Fruit fly (Drosophila melanogaster) whole organism, pupa: ENCODE measurements around the gene Zdhhc8.

ENCODE experiments used
- CG13204 ChIP-seq: fragments of 200-800 bp; sonication (Bioruptor generic); optimal IDR thresholded peaks from 2 replicates; lab custom pipeline; 2018; ENCODE audit warnings: missing biosample characterization, mild to moderate bottlenecking, missing genetic modification characterization, moderate library complexity
- EcR ChIP-seq: fragments of 200-800 bp; sonication (Bioruptor generic); optimal IDR thresholded peaks from 3 replicates; lab custom pipeline; 2019; ENCODE audit warnings: missing biosample characterization, missing genetic modification characterization, mild to moderate bottlenecking, moderate library complexity, missing genetic modification reagents
- gl ChIP-seq: fragments of 200-800 bp; sonication (Bioruptor generic); optimal IDR thresholded peaks from 2 replicates; lab custom pipeline; 2018; ENCODE audit warnings: missing biosample characterization, mild to moderate bottlenecking, missing genetic modification characterization

DNA sequence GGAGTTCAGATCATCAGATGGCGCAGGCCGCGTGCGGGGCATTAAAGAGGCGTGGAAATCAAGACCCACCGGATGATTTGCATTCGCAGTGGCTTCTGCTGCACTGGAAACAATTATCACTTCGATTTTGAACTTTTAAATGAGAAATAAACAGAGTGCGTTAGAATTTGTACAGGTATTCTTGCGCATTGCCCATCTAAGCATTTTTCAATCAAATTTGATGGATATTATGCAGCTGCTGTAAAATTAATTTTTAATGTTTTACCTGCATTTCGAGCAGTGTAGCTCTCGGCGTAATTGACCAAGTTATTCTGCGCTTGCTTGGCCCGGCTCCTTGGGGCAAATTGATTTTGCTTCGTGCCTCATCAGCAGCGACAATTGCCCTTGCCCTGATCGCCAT lies 38.9 kb downstream of the Zdhhc8 start:
- TF ChIP-seq EcR (GFP tag; lab: Kevin White, UChicago) (no peak), CG13204 (no peak), gl (no peak)
